Worm (Caenorhabditis elegans) whole organism, L2 larva: ENCODE data around the gene srd-9.

Experiments
- nhr-11 ChIP-seq: fragments of 150-350 bp; optimal IDR thresholded peaks from 2 replicates; lab custom pipeline; 2014; ENCODE audit warnings: missing biosample characterization, missing genetic modification characterization
- nhr-23 ChIP-seq: fragments of 150-350 bp; optimal IDR thresholded peaks from 2 replicates; lab custom pipeline; 2014; ENCODE audit warnings: missing biosample characterization, missing genetic modification reagents, missing genetic modification characterization

DNA sequence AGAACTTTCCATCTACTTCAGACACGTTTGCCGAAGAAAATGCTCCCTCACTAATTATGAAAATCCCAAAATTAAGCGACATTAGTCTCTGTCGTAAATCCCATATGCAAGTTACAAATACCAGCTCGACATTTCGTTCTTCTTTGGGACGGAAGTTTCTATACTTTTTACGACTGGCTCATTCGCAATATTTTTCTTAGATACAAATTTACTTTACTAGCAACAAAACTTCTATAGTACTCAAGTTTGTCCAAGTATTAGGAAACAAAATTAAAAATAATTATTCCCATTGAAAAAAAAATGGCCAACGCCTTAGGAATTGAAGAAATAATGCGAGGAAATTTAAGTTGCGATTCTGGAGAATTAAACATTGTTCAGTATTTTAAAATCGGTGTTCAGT, 20.6 kb upstream of the srd-9 start, which contains the start of gene srg-26:
- TF ChIP-seq nhr-11 (tag; lab: Kevin White, UChicago), result no peak
- no peak for TF ChIP-seq nhr-23
